Worm (Caenorhabditis elegans) whole organism, L1 larva: ENCODE data around the gene B0198.3.

Experiments used
- C04F5.9 ChIP-seq: sonication (generic microtip); optimal IDR thresholded peaks from 2 replicates; lab custom pipeline; 2016; ENCODE audit warnings: missing genetic modification characterization, missing compliant biosample characterization
- elt-2 ChIP-seq: sonication (generic microtip); optimal IDR thresholded peaks from 2 replicates; lab custom pipeline; 2016; ENCODE audit warnings: missing genetic modification characterization, mild to moderate bottlenecking, inconsistent platforms, missing compliant biosample characterization, missing genetic modification reagents
- fos-1 ChIP-seq: fragments of 150-350 bp; optimal IDR thresholded peaks from 2 replicates; lab custom pipeline; 2014; ENCODE audit warnings: missing biosample characterization, missing genetic modification characterization
- isw-1 ChIP-seq: fragments of 200-800 bp; sonication (Bioruptor generic); IDR thresholded peaks from 2 replicates; pipeline ENCODE4 v1.3.6; 2022; ENCODE audit warnings: missing genetic modification characterization, missing compliant biosample characterization
- lin-13 ChIP-seq: fragments of 150-350 bp; optimal IDR thresholded peaks from 2 replicates; lab custom pipeline; 2014; ENCODE audit warnings: missing biosample characterization, missing genetic modification reagents, missing genetic modification characterization
- lin-15B ChIP-seq: fragments of 150-350 bp; sonication (generic microtip); optimal IDR thresholded peaks from 3 replicates; lab custom pipeline; 2014; ENCODE audit warnings: missing biosample characterization, missing genetic modification characterization
- lsy-2 ChIP-seq, 2 experiments: fragments of 150-350 bp; optimal IDR thresholded peaks; 2 replicates each; lab custom pipeline; 2014; ENCODE audit warnings: missing biosample characterization in 2 of 2, missing genetic modification characterization in 2 of 2
- nhr-237 ChIP-seq: fragments of 150-350 bp; optimal IDR thresholded peaks from 2 replicates; lab custom pipeline; 2014; ENCODE audit warnings: missing biosample characterization, missing genetic modification characterization
- nhr-76 ChIP-seq: sonication (generic microtip); optimal IDR thresholded peaks from 2 replicates; lab custom pipeline; 2017; ENCODE audit warnings: missing biosample characterization, missing genetic modification characterization
- pqm-1 ChIP-seq: sonication (generic microtip); optimal IDR thresholded peaks from 3 replicates; lab custom pipeline; 2017; ENCODE audit warnings: missing biosample characterization, missing genetic modification characterization
- snpc-4 ChIP-seq: fragments of 150-350 bp; optimal IDR thresholded peaks from 2 replicates; lab custom pipeline; 2014; ENCODE audit warnings: missing biosample characterization, missing genetic modification characterization
- snu-23 ChIP-seq: sonication (generic microtip); optimal IDR thresholded peaks from 2 replicates; lab custom pipeline; 2016; ENCODE audit warnings: missing genetic modification characterization, missing compliant biosample characterization
- sox-4 ChIP-seq: sonication (generic microtip); optimal IDR thresholded peaks from 2 replicates; lab custom pipeline; 2016; ENCODE audit warnings: missing genetic modification characterization, missing compliant biosample characterization
- unc-62 ChIP-seq: fragments of 150-350 bp; optimal IDR thresholded peaks from 2 replicates; lab custom pipeline; 2014; ENCODE audit warnings: missing biosample characterization, missing genetic modification reagents, missing genetic modification characterization

DNA sequence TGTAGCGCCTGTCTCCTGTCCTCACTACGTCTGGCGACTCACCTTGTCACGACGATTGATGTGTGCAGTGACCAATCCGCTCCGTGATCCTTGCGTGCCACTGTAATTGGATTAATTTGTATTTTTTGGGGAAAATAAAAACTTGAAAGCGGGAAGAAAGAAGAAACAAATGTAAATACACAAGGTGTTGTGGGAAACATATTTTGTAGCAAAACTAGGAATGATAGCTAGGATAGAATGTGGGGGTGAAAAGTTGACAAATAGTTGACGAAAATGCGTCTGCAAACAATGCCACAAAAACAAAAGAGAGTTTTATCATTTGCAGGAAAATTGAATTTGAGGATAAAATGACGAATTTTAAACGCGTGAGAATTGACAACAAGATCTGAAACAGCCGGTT, at the start of gene B0198.3:
- no peak for TF ChIP-seq fos-1 (tag; lab: Kevin White, UChicago)
- no peak for TF ChIP-seq nhr-237 (tag; lab: Kevin White, UChicago)
- TF ChIP-seq snpc-4 (tag; lab: Kevin White, UChicago) = no peak
- TF ChIP-seq snu-23 = no peak
- TF ChIP-seq lsy-2 (tag; optimal IDR thresholded peaks at IDR 0.05; lab: Kevin White, UChicago) = no peak
- TF ChIP-seq unc-62 = no peak
- no peak for TF ChIP-seq C04F5.9 (tag; lab: Kevin White, UChicago)
- no peak for TF ChIP-seq lin-13 (GFP tag; lab: Kevin White, UChicago)
- TF ChIP-seq isw-1 (GFP tag; lab: Robert Waterston, UW) = no peak
- TF ChIP-seq pqm-1 (tag; lab: Kevin White, UChicago) = no peak
- no peak for TF ChIP-seq elt-2 (tag; lab: Kevin White, UChicago)
- no peak for TF ChIP-seq nhr-76
- TF ChIP-seq lin-15B (tag; lab: Kevin White, UChicago) = no peak
- no peak for TF ChIP-seq sox-4 (tag; lab: Kevin White, UChicago)
